Fruit fly (Drosophila melanogaster) whole organism, prepupa: ENCODE results near the gene CG2246.

Source experiments
- CG8319 ChIP-seq: fragments of 200-800 bp; sonication (Bioruptor generic); optimal IDR thresholded peaks from 3 replicates; lab custom pipeline; 2016; ENCODE audit warnings: missing biosample characterization, missing genetic modification characterization
- fkh ChIP-seq: fragments of 200-800 bp; sonication (Bioruptor generic); optimal IDR thresholded peaks from 3 replicates; lab custom pipeline; 2017; ENCODE audit warnings: missing biosample characterization, mild to moderate bottlenecking, missing genetic modification characterization, moderate library complexity

DNA sequence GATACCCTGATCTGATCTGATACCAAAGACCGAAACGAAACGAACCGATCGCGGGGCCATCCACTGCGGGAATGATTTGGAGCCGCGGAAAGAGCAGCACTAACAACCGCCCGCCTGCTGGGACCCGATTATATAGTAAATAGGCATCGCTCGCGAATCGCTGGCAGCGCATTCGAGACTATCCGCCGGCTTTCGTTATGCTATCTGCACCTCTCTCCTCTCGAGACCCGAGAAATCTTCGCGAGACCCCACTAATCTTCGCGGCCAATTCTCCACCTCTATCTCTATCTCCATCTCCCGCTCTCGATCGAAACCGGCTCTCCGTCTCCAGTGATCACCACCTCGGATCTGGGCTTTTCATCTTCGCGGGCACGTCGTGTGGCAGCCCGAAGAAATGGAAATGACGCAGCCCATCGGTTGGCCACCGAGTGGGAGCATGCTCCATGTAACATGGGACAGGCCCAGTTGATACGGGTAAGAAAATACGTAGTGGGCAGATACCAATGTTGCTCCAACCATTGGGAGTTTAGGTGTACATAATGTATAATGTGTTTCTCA, 14.0 kb downstream of the CG2246 start, which contains the start of gene CG9717:
- TF ChIP-seq fkh (GFP tag; lab: Kevin White, UChicago) = no peak
- no peak for TF ChIP-seq CG8319
